Worm (Caenorhabditis elegans): ENCODE results near the gene bir-1.

The bir-1 gene

ce11 chrV:11644166-11644565 is at the start of gene bir-1:
TSS of gene bir-1 (plus strand) at chrV:11644477.
- TF ChIP-seq elt-1 (tag; optimal IDR thresholded peaks at IDR 0.05) (no peak), ceh-82 (tag; optimal IDR thresholded peaks at IDR 0.05) (no peak), nhr-6 (tag; optimal IDR thresholded peaks at IDR 0.05) (no peak), nhr-129 (tag; optimal IDR thresholded peaks at IDR 0.05) (peak; percentile 58), ztf-1 (GFP tag; conservative IDR thresholded peaks at IDR 0.05) (no peak), nhr-23 (tag; optimal IDR thresholded peaks at IDR 0.05) (no peak), egl-27 (tag; optimal IDR thresholded peaks at IDR 0.05) (no peak), alr-1 (tag; optimal IDR thresholded peaks at IDR 0.05) (no peak), lin-11 (tag; optimal IDR thresholded peaks at IDR 0.05) (no peak), mdl-1 (tag; optimal IDR thresholded peaks at IDR 0.05) (peak; percentile 44 to 75), C34F6.9 (tag; optimal IDR thresholded peaks at IDR 0.05) (peak; percentile 91), ama-1 (optimal IDR thresholded peaks at IDR 0.05) (no peak), crh-2 (tag; optimal IDR thresholded peaks at IDR 0.05) (peak; percentile 68), snpc-4 (tag; optimal IDR thresholded peaks at IDR 0.05) (no peak), ztf-4 (tag; optimal IDR thresholded peaks at IDR 0.05) (no peak), gmeb-1 (tag; optimal IDR thresholded peaks at IDR 0.05) (peak; percentile 59), blmp-1 (tag; optimal IDR thresholded peaks at IDR 0.05; ENCODE audit: insufficient read depth) (no peak), sma-3 (GFP tag; optimal IDR thresholded peaks at IDR 0.05) (peak; percentile 46), dmd-4 (tag; optimal IDR thresholded peaks at IDR 0.05) (no peak), F13H6.1 (tag; optimal IDR thresholded peaks at IDR 0.05) (peak; percentile 46), nhr-21 (tag; optimal IDR thresholded peaks at IDR 0.05) (no peak), ztf-11 (tag; optimal IDR thresholded peaks at IDR 0.05) (no peak), nhr-10 (tag; optimal IDR thresholded peaks at IDR 0.05) (no peak), nhr-25 (tag; optimal IDR thresholded peaks at IDR 0.05) (peak; percentile 58), unc-39 (tag; optimal IDR thresholded peaks at IDR 0.05) (no peak), unc-55 (GFP tag; optimal IDR thresholded peaks at IDR 0.05) (peak; percentile 90), skn-1 (tag; optimal IDR thresholded peaks at IDR 0.05) (no peak), unc-62 (GFP tag; optimal IDR thresholded peaks at IDR 0.05) (no peak), aly-2 (tag; optimal IDR thresholded peaks at IDR 0.05) (no peak), R02D3.7 (tag; optimal IDR thresholded peaks at IDR 0.05) (no peak), nhr-12 (tag; optimal IDR thresholded peaks at IDR 0.05) (no peak), ZK546.5 (tag; optimal IDR thresholded peaks at IDR 0.05) (no peak), mab-5 (tag; optimal IDR thresholded peaks at IDR 0.05) (no peak), zag-1 (tag; optimal IDR thresholded peaks at IDR 0.05) (no peak), sem-4 (tag; optimal IDR thresholded peaks at IDR 0.05) (no peak), sma-9 (GFP tag; optimal IDR thresholded peaks at IDR 0.05) (peak; percentile 69), sma-9 (tag; optimal IDR thresholded peaks at IDR 0.05) (no peak), peb-1 (tag; optimal IDR thresholded peaks at IDR 0.05) (no peak), ceh-16 (tag; optimal IDR thresholded peaks at IDR 0.05) (no peak), nhr-77 (tag; optimal IDR thresholded peaks at IDR 0.05) (no peak), nhr-11 (tag; optimal IDR thresholded peaks at IDR 0.05) (no peak), fos-1 (tag; optimal IDR thresholded peaks at IDR 0.05) (peak; percentile 55), lin-39 (tag; optimal IDR thresholded peaks at IDR 0.05) (no peak), lsy-2 (tag; optimal IDR thresholded peaks at IDR 0.05) (peak in 1 of 2 experiments; percentile 77), lin-13 (GFP tag; optimal IDR thresholded peaks at IDR 0.05) (peak; percentile 70), nhr-237 (tag; optimal IDR thresholded peaks at IDR 0.05) (no peak), elt-3 (tag; optimal IDR thresholded peaks at IDR 0.05) (no peak), Y55F3AM.14 (GFP tag; optimal IDR thresholded peaks at IDR 0.05) (no peak), mbf-1 (tag; optimal IDR thresholded peaks at IDR 0.05) (no peak)

All from whole organism, L2 larva.